Worm (Caenorhabditis elegans): ENCODE data around the gene glb-2.

- no peak for TF ChIP-seq dao-5 (tag; optimal IDR thresholded peaks at IDR 0.05)
- no peak for TF ChIP-seq him-1 (tag; optimal IDR thresholded peaks at IDR 0.05)
- TF ChIP-seq W03F9.2 (tag; optimal IDR thresholded peaks at IDR 0.05) = no peak
Measured at ce11 chrIV:7245592-7245991, 17.4 kb downstream of the glb-2 start.

Measured in whole organism, L4/young adult.